Worm (Caenorhabditis elegans) whole organism, young adult: Measurements from ENCODE around the gene clec-54.
A peak's percentile ranks its signal among the peaks of the same experiment; 100 is the strongest.

Experiments
- B0035.1 ChIP-seq: sonication (generic microtip); optimal IDR thresholded peaks from 2 replicates; lab custom pipeline; 2016; ENCODE audit warnings: missing genetic modification characterization, mild to moderate bottlenecking, missing compliant biosample characterization, missing genotype, missing genetic modification reagents
- D2030.7 ChIP-seq: fragments of 200-800 bp; sonication (Bioruptor generic); IDR thresholded peaks from 2 replicates; pipeline ENCODE4 v1.3.6; 2022; ENCODE audit warnings: missing genetic modification reagents, missing genetic modification characterization, missing compliant biosample characterization
- F33H1.4 ChIP-seq: fragments of 200-800 bp; sonication (Bioruptor generic); IDR thresholded peaks from 2 replicates; pipeline ENCODE4 v1.3.6; 2022; ENCODE audit warnings: missing genetic modification reagents, missing genetic modification characterization, missing compliant biosample characterization
- F37B4.10 ChIP-seq: fragments of 200-800 bp; sonication (Bioruptor generic); IDR thresholded peaks from 2 replicates; pipeline ENCODE4 v1.3.6; 2022; ENCODE audit warnings: missing genetic modification characterization, missing compliant biosample characterization
- K11D2.4 ChIP-seq: fragments of 200-800 bp; sonication (Bioruptor generic); IDR thresholded peaks from 2 replicates; pipeline ENCODE4 v1.3.6; 2022; ENCODE audit warnings: missing genetic modification reagents, missing genetic modification characterization, missing compliant biosample characterization
- K12H6.12 ChIP-seq: fragments of 200-800 bp; sonication (Bioruptor generic); optimal IDR thresholded peaks from 2 replicates; lab custom pipeline; 2018; ENCODE audit warnings: mild to moderate bottlenecking, missing genetic modification characterization, missing compliant biosample characterization
- T26A5.8 ChIP-seq: sonication (generic microtip); optimal IDR thresholded peaks from 2 replicates; lab custom pipeline; 2016; ENCODE audit warnings: missing genetic modification characterization, missing compliant biosample characterization
- Y53F4B.3 ChIP-seq: fragments of 200-800 bp; sonication (Bioruptor generic); IDR thresholded peaks from 2 replicates; pipeline ENCODE4 v1.3.6; 2022; ENCODE audit warnings: missing genetic modification reagents, missing genetic modification characterization, missing compliant biosample characterization
- Y67H2A.10 ChIP-seq: fragments of 200-800 bp; sonication (Bioruptor generic); conservative IDR thresholded peaks from 2 replicates; pipeline ENCODE4 v1.3.6; 2022; ENCODE audit warnings: missing genetic modification reagents, missing genetic modification characterization, missing compliant biosample characterization
- Y79H2A.3 ChIP-seq: fragments of 200-800 bp; sonication (Bioruptor generic); conservative IDR thresholded peaks from 2 replicates; pipeline ENCODE4 v1.3.6; 2022; ENCODE audit warnings: missing genetic modification reagents, missing genetic modification characterization, missing compliant biosample characterization
- ZK185.1 ChIP-seq: sonication (generic microtip); optimal IDR thresholded peaks from 2 replicates; lab custom pipeline; 2016; ENCODE audit warnings: mild to moderate bottlenecking, missing genetic modification characterization, missing compliant biosample characterization; ENCODE audit not compliant: poor library complexity, severe bottlenecking
- aptf-2 ChIP-seq: fragments of 200-800 bp; sonication (Bioruptor generic); conservative IDR thresholded peaks from 2 replicates; pipeline ENCODE4 v1.3.6; 2022; ENCODE audit warnings: missing genetic modification reagents, missing genetic modification characterization, missing compliant biosample characterization
- bed-2 ChIP-seq: fragments of 200-800 bp; sonication (Bioruptor generic); IDR thresholded peaks from 2 replicates; pipeline ENCODE4 v1.3.6; 2022; ENCODE audit warnings: missing genetic modification reagents, missing genetic modification characterization, missing compliant biosample characterization
- ceh-40 ChIP-seq: fragments of 200-800 bp; sonication (Bioruptor generic); IDR thresholded peaks from 2 replicates; pipeline ENCODE4 v1.3.6; 2022; ENCODE audit warnings: missing genetic modification characterization, missing compliant biosample characterization
- ceh-58 ChIP-seq: fragments of 200-800 bp; sonication (Bioruptor generic); IDR thresholded peaks from 2 replicates; pipeline ENCODE4 v1.3.6; 2022; ENCODE audit warnings: missing genetic modification characterization, missing compliant biosample characterization
- ceh-91 ChIP-seq: fragments of 200-800 bp; sonication (Bioruptor generic); IDR thresholded peaks from 2 replicates; pipeline ENCODE4 v1.3.6; 2022; ENCODE audit warnings: missing genetic modification reagents, missing genetic modification characterization, missing compliant biosample characterization
- efl-1 ChIP-seq: fragments of 150-350 bp; optimal IDR thresholded peaks from 2 replicates; lab custom pipeline; 2014; ENCODE audit warnings: missing biosample characterization, missing genetic modification reagents, missing genetic modification characterization
- ets-4 ChIP-seq: fragments of 200-800 bp; sonication (Bioruptor generic); optimal IDR thresholded peaks from 2 replicates; lab custom pipeline; 2018; ENCODE audit warnings: mild to moderate bottlenecking, missing genetic modification characterization, missing compliant biosample characterization
- him-1 ChIP-seq: sonication (generic microtip); optimal IDR thresholded peaks from 2 replicates; lab custom pipeline; 2016; ENCODE audit warnings: missing genotype, missing genetic modification reagents, missing genetic modification characterization, missing compliant biosample characterization
- hlh-12 ChIP-seq: sonication (generic microtip); optimal IDR thresholded peaks from 2 replicates; lab custom pipeline; 2016; ENCODE audit warnings: missing genetic modification characterization, missing compliant biosample characterization
- hrde-1 ChIP-seq: sonication (generic microtip); optimal IDR thresholded peaks from 2 replicates; lab custom pipeline; 2016; ENCODE audit warnings: missing genetic modification characterization, mild to moderate bottlenecking, missing compliant biosample characterization, moderate library complexity, missing genotype, missing genetic modification reagents, borderline replicate concordance
- lin-54 ChIP-seq: fragments of 200-800 bp; sonication (Bioruptor generic); optimal IDR thresholded peaks from 2 replicates; lab custom pipeline; 2018; ENCODE audit warnings: mild to moderate bottlenecking, missing genetic modification characterization, missing compliant biosample characterization
- madf-6 ChIP-seq: fragments of 200-800 bp; sonication (Bioruptor generic); IDR thresholded peaks from 2 replicates; pipeline ENCODE4 v1.3.6; 2022; ENCODE audit warnings: missing genetic modification reagents, missing genetic modification characterization, missing compliant biosample characterization
- madf-8 ChIP-seq: fragments of 200-800 bp; sonication (Bioruptor generic); conservative IDR thresholded peaks from 2 replicates; pipeline ENCODE4 v1.3.6; 2022; ENCODE audit warnings: missing genetic modification reagents, missing genetic modification characterization, missing compliant biosample characterization
- nfyb-1 ChIP-seq: fragments of 200-800 bp; sonication (Bioruptor generic); IDR thresholded peaks from 2 replicates; pipeline ENCODE4 v1.3.6; 2022; ENCODE audit warnings: missing genetic modification reagents, missing genetic modification characterization, missing compliant biosample characterization
- nhr-27 ChIP-seq: fragments of 200-800 bp; sonication (Bioruptor generic); optimal IDR thresholded peaks from 2 replicates; lab custom pipeline; 2018; ENCODE audit warnings: mild to moderate bottlenecking, missing genetic modification characterization, moderate library complexity, missing compliant biosample characterization
- pha-4 ChIP-seq: fragments of 150-350 bp; sonication (generic microtip); optimal IDR thresholded peaks from 2 replicates; lab custom pipeline; 2014; ENCODE audit warnings: missing biosample characterization, missing genetic modification reagents, missing genetic modification characterization
- rcor-1 ChIP-seq: fragments of 200-800 bp; sonication (Bioruptor generic); IDR thresholded peaks from 2 replicates; pipeline ENCODE4 v1.3.6; 2022; ENCODE audit warnings: missing genetic modification reagents, missing genetic modification characterization, missing compliant biosample characterization
- sdz-38 ChIP-seq: sonication (generic microtip); optimal IDR thresholded peaks from 2 replicates; lab custom pipeline; 2016; ENCODE audit warnings: missing genotype, missing genetic modification characterization, missing compliant biosample characterization
- snpc-3.4 ChIP-seq: sonication (generic microtip); optimal IDR thresholded peaks from 2 replicates; lab custom pipeline; 2017; ENCODE audit warnings: missing genetic modification characterization, mild to moderate bottlenecking, missing compliant biosample characterization, antibody characterized with exemption, moderate library complexity, missing genotype, missing genetic modification reagents
- snpc-4 ChIP-seq, 5 experiments: fragments of 150-350 bp in 1 of 5; sonication (generic microtip) in 4 of 5; optimal IDR thresholded peaks; 2 replicates each; lab custom pipeline; 2014 to 2018; ENCODE audit warnings: missing genetic modification characterization in 5 of 5, missing biosample characterization in 3 of 5, antibody characterized with exemption in 2 of 5, mild to moderate bottlenecking in 2 of 5, missing compliant biosample characterization in 2 of 5, missing genotype in 2 of 5, moderate library complexity in 2 of 5, missing genetic modification reagents in 1 of 5
- somi-1 ChIP-seq: fragments of 200-800 bp; sonication (Bioruptor generic); optimal IDR thresholded peaks from 2 replicates; lab custom pipeline; 2018; ENCODE audit warnings: mild to moderate bottlenecking, missing genetic modification characterization, missing compliant biosample characterization
- unc-130 ChIP-seq: sonication (generic microtip); optimal IDR thresholded peaks from 2 replicates; lab custom pipeline; 2016; ENCODE audit warnings: missing genetic modification reagents, missing genetic modification characterization, missing compliant biosample characterization
- unc-62 ChIP-seq: fragments of 150-350 bp; optimal IDR thresholded peaks from 2 replicates; lab custom pipeline; 2014; ENCODE audit warnings: missing biosample characterization, missing genetic modification reagents, missing genetic modification characterization
- xnd-1 ChIP-seq: sonication (generic microtip); optimal IDR thresholded peaks from 2 replicates; lab custom pipeline; 2016; ENCODE audit warnings: missing genotype, missing genetic modification reagents, missing genetic modification characterization, missing compliant biosample characterization
- ztf-18 ChIP-seq: sonication (generic microtip); optimal IDR thresholded peaks from 2 replicates; lab custom pipeline; 2016; ENCODE audit warnings: missing genotype, mild to moderate bottlenecking, missing genetic modification characterization, missing compliant biosample characterization
- ztf-25 ChIP-seq: fragments of 200-800 bp; sonication (Bioruptor generic); IDR thresholded peaks from 2 replicates; pipeline ENCODE4 v1.3.6; 2022; ENCODE audit warnings: missing genetic modification reagents, missing genetic modification characterization, missing compliant biosample characterization
- ztf-3 ChIP-seq: fragments of 200-800 bp; sonication (Bioruptor generic); optimal IDR thresholded peaks from 2 replicates; lab custom pipeline; 2018; ENCODE audit warnings: mild to moderate bottlenecking, missing genetic modification characterization, missing compliant biosample characterization

Gene clec-54

ce11 chrV:14457070-14457469 lies 19.6 kb upstream of the clec-54 start, which contains the start of gene coh-3 (continued):
- TF ChIP-seq aptf-2: peak; percentile 65; the same call in 1 of the 2 replicates
- no peak for TF ChIP-seq ceh-58 (GFP tag; lab: Robert Waterston, UW)
- peak; percentile 96 for TF ChIP-seq efl-1 (GFP tag; lab: Kevin White, UChicago)
- TF ChIP-seq hrde-1: no peak
- TF ChIP-seq nfyb-1 (GFP tag; lab: Robert Waterston, UW): no peak
- no peak for TF ChIP-seq Y79H2A.3
- no peak for TF ChIP-seq ZK185.1 (tag; lab: Kevin White, UChicago)
- peak; percentile 96 for TF ChIP-seq ceh-91 (GFP tag; lab: Robert Waterston, UW)
- TF ChIP-seq ztf-25 (GFP tag; lab: Robert Waterston, UW): no peak
- TF ChIP-seq him-1 (tag; lab: Kevin White, UChicago): peak; percentile 53
- no peak for TF ChIP-seq T26A5.8 (tag; lab: Kevin White, UChicago)
- peak; percentile 59 for TF ChIP-seq unc-130 (GFP tag; lab: Kevin White, UChicago)
- TF ChIP-seq ceh-40 (GFP tag; lab: Robert Waterston, UW): no peak
- no peak for TF ChIP-seq ztf-3 (GFP tag; lab: Kevin White, UChicago)
- TF ChIP-seq rcor-1: peak; percentile 76
- no peak for TF ChIP-seq K12H6.12 (tag; lab: Kevin White, UChicago)
- TF ChIP-seq D2030.7: peak; percentile 95
- no peak for TF ChIP-seq hlh-12
- TF ChIP-seq ets-4 (GFP tag; lab: Kevin White, UChicago): no peak
- no peak for TF ChIP-seq pha-4 (tag; lab: Kevin White, UChicago)
- no peak for TF ChIP-seq B0035.1
- no peak for TF ChIP-seq bed-2 (GFP tag; lab: Robert Waterston, UW)
- peak; percentile 61; the same call in 1 of the 2 replicates for TF ChIP-seq Y53F4B.3 (GFP tag; lab: Robert Waterston, UW)
- no peak for TF ChIP-seq sdz-38 (tag; lab: Kevin White, UChicago)
- no peak for TF ChIP-seq F37B4.10
- TF ChIP-seq K11D2.4 (GFP tag; lab: Robert Waterston, UW): no peak
- TF ChIP-seq ztf-18 (tag; lab: Kevin White, UChicago): no peak
- 0 out of 2 replicates have a peak, but pooled peaks have one; percentile 25 for TF ChIP-seq Y67H2A.10 (GFP tag; lab: Robert Waterston, UW)
- peak; percentile 95 for TF ChIP-seq snpc-3.4 (tag; lab: Kevin White, UChicago)
- TF ChIP-seq madf-8 (GFP tag; lab: Robert Waterston, UW): peak; percentile 96

ce11 chrV:14460122-14460521 lies 16.6 kb upstream of the clec-54 start:
- no peak for TF ChIP-seq snpc-4 (GFP tag; optimal IDR thresholded peaks at IDR 0.05; lab: Kevin White, UChicago)
- TF ChIP-seq snpc-4 (tag; optimal IDR thresholded peaks at IDR 0.05; lab: Kevin White, UChicago): peak in 1 of 4 experiments; percentile 13
- no peak for TF ChIP-seq nhr-27
- 0 out of 2 replicates have a peak, but pooled peaks have one; percentile 11 for TF ChIP-seq F33H1.4 (GFP tag; lab: Robert Waterston, UW)
- TF ChIP-seq xnd-1 (tag; lab: Kevin White, UChicago): peak; percentile 5
- 0 out of 2 replicates have a peak, but pooled peaks have one; percentile 28 for TF ChIP-seq madf-6
- TF ChIP-seq lin-54 (GFP tag; lab: Kevin White, UChicago): peak; percentile 9
- TF ChIP-seq hrde-1: peak; percentile 66
- no peak for TF ChIP-seq ZK185.1 (tag; lab: Kevin White, UChicago)
- no peak for TF ChIP-seq somi-1
- peak; percentile 17 for TF ChIP-seq him-1 (tag; lab: Kevin White, UChicago)
- no peak for TF ChIP-seq unc-62 (GFP tag; lab: Kevin White, UChicago)
